Worm (Caenorhabditis elegans): ENCODE results near the gene Y105C5B.20.

DNA sequence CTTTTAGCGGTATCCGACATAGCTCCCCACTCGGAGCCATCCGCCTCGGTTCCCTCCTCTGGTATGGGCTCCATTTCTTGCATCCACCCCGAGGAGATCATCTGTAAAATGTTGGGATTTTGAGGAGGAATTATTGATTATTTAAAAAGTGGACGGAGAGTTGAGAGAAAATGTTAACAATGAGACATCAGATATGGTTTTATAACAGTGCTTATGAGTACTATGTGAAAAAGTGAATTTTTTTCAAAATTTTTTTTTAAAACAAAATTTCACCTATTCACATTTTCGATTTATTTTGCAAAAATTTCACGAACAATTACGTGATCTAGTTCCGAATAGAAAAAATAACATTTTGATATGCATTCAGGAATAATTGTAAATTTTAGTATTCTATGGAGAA is 32.3 kb upstream of the Y105C5B.20 start, which contains the start of gene jac-1:
- no peak for TF ChIP-seq mls-2 (tag; optimal IDR thresholded peaks at IDR 0.05)
- TF ChIP-seq unc-62 (GFP tag; optimal IDR thresholded peaks at IDR 0.05): no peak
- TF ChIP-seq nhr-2 (tag; optimal IDR thresholded peaks at IDR 0.05): no peak
- TF ChIP-seq snpc-4 (tag; optimal IDR thresholded peaks at IDR 0.05): no peak
- TF ChIP-seq cnd-1 (tag; optimal IDR thresholded peaks at IDR 0.05): no peak
- TF ChIP-seq ztf-11 (tag; optimal IDR thresholded peaks at IDR 0.05): no peak
- TF ChIP-seq lin-13 (tag; optimal IDR thresholded peaks at IDR 0.05): no peak
- no peak for TF ChIP-seq elt-3 (tag; optimal IDR thresholded peaks at IDR 0.05)
- no peak for TF ChIP-seq lsy-2 (tag; optimal IDR thresholded peaks at IDR 0.05)
- TF ChIP-seq mep-1 (tag; optimal IDR thresholded peaks at IDR 0.05): no peak
- no peak for TF ChIP-seq pha-4 (tag; optimal IDR thresholded peaks at IDR 0.05)
- TF ChIP-seq ces-1 (GFP tag; optimal IDR thresholded peaks at IDR 0.05): no peak
- no peak for TF ChIP-seq M03D4.4 (tag; optimal IDR thresholded peaks at IDR 0.05)
- no peak for TF ChIP-seq blmp-1 (tag; optimal IDR thresholded peaks at IDR 0.05)

Data from whole organism, mixed stage, embryonic.